Worm (Caenorhabditis elegans) whole organism, young adult: ENCODE measurements around the gene Y22D7AL.6.

Source experiments
- B0261.1 ChIP-seq: sonication (generic microtip); optimal IDR thresholded peaks from 2 replicates; lab custom pipeline; 2016; ENCODE audit warnings: mild to moderate bottlenecking, missing genetic modification characterization, moderate library complexity, missing compliant biosample characterization
- F10E7.11 ChIP-seq: sonication (generic microtip); optimal IDR thresholded peaks from 2 replicates; lab custom pipeline; 2017; ENCODE audit warnings: mild to moderate bottlenecking, missing genetic modification characterization, moderate library complexity, missing compliant biosample characterization
- F23B12.7 ChIP-seq: sonication (generic microtip); optimal IDR thresholded peaks from 2 replicates; lab custom pipeline; 2017; ENCODE audit warnings: missing genetic modification characterization, mild to moderate bottlenecking, missing compliant biosample characterization, antibody characterized with exemption, moderate library complexity; ENCODE audit not compliant: insufficient read depth
- F52B5.7 ChIP-seq: sonication (generic microtip); optimal IDR thresholded peaks from 2 replicates; lab custom pipeline; 2016; ENCODE audit warnings: mild to moderate bottlenecking, missing genetic modification characterization, missing compliant biosample characterization
- K11D2.4 ChIP-seq: fragments of 200-800 bp; sonication (Bioruptor generic); IDR thresholded peaks from 2 replicates; pipeline ENCODE4 v1.3.6; 2022; ENCODE audit warnings: missing genetic modification reagents, missing genetic modification characterization, missing compliant biosample characterization
- Y53G8AR.9 ChIP-seq: fragments of 200-800 bp; sonication (Bioruptor generic); conservative IDR thresholded peaks from 2 replicates; pipeline ENCODE4 v1.3.6; 2022; ENCODE audit warnings: missing genetic modification reagents, missing genetic modification characterization, missing compliant biosample characterization
- akir-1 ChIP-seq: fragments of 200-800 bp; sonication (Bioruptor generic); optimal IDR thresholded peaks from 2 replicates; lab custom pipeline; 2018; ENCODE audit warnings: mild to moderate bottlenecking, missing genetic modification characterization, moderate library complexity, missing compliant biosample characterization
- ama-1 ChIP-seq, 3 experiments: fragments of 150-350 bp in 1 of 3; sonication (generic microtip) in 2 of 3; optimal IDR thresholded peaks; 2 replicates each; lab custom pipeline; 2014 to 2018; ENCODE audit warnings: missing biosample characterization in 2 of 3, missing genetic modification characterization in 2 of 3, missing genetic modification reagents in 2 of 3
- atf-7 ChIP-seq: sonication (generic microtip); optimal IDR thresholded peaks from 2 replicates; lab custom pipeline; 2017; ENCODE audit warnings: mild to moderate bottlenecking, missing genetic modification characterization, missing compliant biosample characterization
- athp-1 ChIP-seq: sonication (generic microtip); optimal IDR thresholded peaks from 2 replicates; lab custom pipeline; 2017; ENCODE audit warnings: mild to moderate bottlenecking, missing genetic modification characterization, missing compliant biosample characterization
- attf-5 ChIP-seq: fragments of 200-800 bp; sonication (Bioruptor generic); optimal IDR thresholded peaks from 2 replicates; lab custom pipeline; 2018; ENCODE audit warnings: mild to moderate bottlenecking, missing genetic modification characterization, missing compliant biosample characterization
- bed-2 ChIP-seq: fragments of 200-800 bp; sonication (Bioruptor generic); IDR thresholded peaks from 2 replicates; pipeline ENCODE4 v1.3.6; 2022; ENCODE audit warnings: missing genetic modification reagents, missing genetic modification characterization, missing compliant biosample characterization
- ccch-3 ChIP-seq: fragments of 200-800 bp; sonication (Bioruptor generic); optimal IDR thresholded peaks from 2 replicates; lab custom pipeline; 2018; ENCODE audit warnings: mild to moderate bottlenecking, missing genetic modification characterization, missing compliant biosample characterization
- cebp-1 ChIP-seq, 2 experiments: fragments of 200-800 bp in 1 of 2; sonication (Bioruptor generic) in 1 of 2; sonication (generic microtip) in 1 of 2; IDR thresholded peaks in 1 of 2; optimal IDR thresholded peaks in 1 of 2; 2 replicates each; pipeline versions ENCODE4 v1.3.6 to Lab custom; 2017 to 2022; ENCODE audit warnings: missing compliant biosample characterization in 2 of 2, missing genetic modification characterization in 2 of 2, mild to moderate bottlenecking in 1 of 2, missing genetic modification reagents in 1 of 2, moderate library complexity in 1 of 2
- ceh-79 ChIP-seq: sonication (generic microtip); optimal IDR thresholded peaks from 2 replicates; lab custom pipeline; 2017; ENCODE audit warnings: mild to moderate bottlenecking, missing genetic modification characterization, missing compliant biosample characterization
- chd-7 ChIP-seq: sonication (generic microtip); optimal IDR thresholded peaks from 2 replicates; lab custom pipeline; 2016; ENCODE audit warnings: mild to moderate bottlenecking, missing genetic modification characterization, moderate library complexity, missing compliant biosample characterization
- egl-18 ChIP-seq: fragments of 200-800 bp; sonication (Bioruptor generic); IDR thresholded peaks from 2 replicates; pipeline ENCODE4 v1.3.6; 2022; ENCODE audit warnings: missing genetic modification reagents, missing genetic modification characterization, missing compliant biosample characterization
- ets-4 ChIP-seq: fragments of 200-800 bp; sonication (Bioruptor generic); optimal IDR thresholded peaks from 2 replicates; lab custom pipeline; 2018; ENCODE audit warnings: mild to moderate bottlenecking, missing genetic modification characterization, missing compliant biosample characterization
- fkh-3 ChIP-seq: sonication (generic microtip); optimal IDR thresholded peaks from 2 replicates; lab custom pipeline; 2016; ENCODE audit warnings: mild to moderate bottlenecking, missing genetic modification characterization, missing compliant biosample characterization
- him-1 ChIP-seq: sonication (generic microtip); optimal IDR thresholded peaks from 2 replicates; lab custom pipeline; 2016; ENCODE audit warnings: missing genotype, missing genetic modification reagents, missing genetic modification characterization, missing compliant biosample characterization
- hlh-26 ChIP-seq: fragments of 200-800 bp; sonication (Bioruptor generic); conservative IDR thresholded peaks from 2 replicates; pipeline ENCODE4 v1.3.6; 2022; ENCODE audit warnings: missing genetic modification reagents, missing genetic modification characterization, missing compliant biosample characterization
- hsf-1 ChIP-seq: fragments of 200-800 bp; sonication (Bioruptor generic); IDR thresholded peaks from 2 replicates; pipeline ENCODE4 v1.3.6; 2022; ENCODE audit warnings: missing genetic modification reagents, missing genetic modification characterization, missing compliant biosample characterization
- lag-1 ChIP-seq: fragments of 200-800 bp; sonication (Bioruptor generic); IDR thresholded peaks from 2 replicates; pipeline ENCODE4 v1.3.6; 2022; ENCODE audit warnings: missing genetic modification reagents, missing genetic modification characterization, missing compliant biosample characterization
- lin-26 ChIP-seq: fragments of 200-800 bp; sonication (Bioruptor generic); IDR thresholded peaks from 2 replicates; pipeline ENCODE4 v1.3.6; 2022; ENCODE audit warnings: missing genetic modification reagents, missing genetic modification characterization, missing compliant biosample characterization
- lin-40 ChIP-seq: sonication (generic microtip); optimal IDR thresholded peaks from 2 replicates; lab custom pipeline; 2016; ENCODE audit warnings: missing genetic modification characterization, mild to moderate bottlenecking, missing compliant biosample characterization, missing genotype, missing genetic modification reagents
- lin-54 ChIP-seq: fragments of 200-800 bp; sonication (Bioruptor generic); optimal IDR thresholded peaks from 2 replicates; lab custom pipeline; 2018; ENCODE audit warnings: mild to moderate bottlenecking, missing genetic modification characterization, missing compliant biosample characterization
- lsy-27 ChIP-seq: sonication (generic microtip); optimal IDR thresholded peaks from 2 replicates; lab custom pipeline; 2017; ENCODE audit warnings: missing genetic modification characterization, mild to moderate bottlenecking, missing compliant biosample characterization, antibody characterized with exemption, missing genotype, borderline replicate concordance; ENCODE audit not compliant: insufficient read depth
- madf-3 ChIP-seq: fragments of 200-800 bp; sonication (Bioruptor generic); IDR thresholded peaks from 2 replicates; pipeline ENCODE4 v1.3.6; 2022; ENCODE audit warnings: missing genetic modification reagents, missing genetic modification characterization, missing compliant biosample characterization
- madf-8 ChIP-seq: fragments of 200-800 bp; sonication (Bioruptor generic); conservative IDR thresholded peaks from 2 replicates; pipeline ENCODE4 v1.3.6; 2022; ENCODE audit warnings: missing genetic modification reagents, missing genetic modification characterization, missing compliant biosample characterization
- mcd-1 ChIP-seq: fragments of 200-800 bp; sonication (Bioruptor generic); IDR thresholded peaks from 2 replicates; pipeline ENCODE4 v1.3.6; 2022; ENCODE audit warnings: missing genetic modification reagents, missing genetic modification characterization, missing compliant biosample characterization
- mel-28 ChIP-seq: sonication (generic microtip); optimal IDR thresholded peaks from 2 replicates; lab custom pipeline; 2016; ENCODE audit warnings: borderline replicate concordance, mild to moderate bottlenecking, missing genetic modification characterization, missing compliant biosample characterization
- nfya-2 ChIP-seq: fragments of 200-800 bp; sonication (Bioruptor generic); IDR thresholded peaks from 2 replicates; pipeline ENCODE4 v1.3.6; 2022; ENCODE audit warnings: missing genetic modification reagents, missing genetic modification characterization, missing compliant biosample characterization
- nhr-120 ChIP-seq: fragments of 200-800 bp; sonication (Bioruptor generic); IDR thresholded peaks from 2 replicates; pipeline ENCODE4 v1.3.6; 2022; ENCODE audit warnings: missing genetic modification characterization, missing compliant biosample characterization
- nhr-179 ChIP-seq: sonication (generic microtip); optimal IDR thresholded peaks from 2 replicates; lab custom pipeline; 2016; ENCODE audit warnings: mild to moderate bottlenecking, missing genetic modification characterization, missing compliant biosample characterization
- rpc-1 ChIP-seq, 2 experiments: fragments of 150-350 bp in 1 of 2; sonication (generic microtip) in 1 of 2; optimal IDR thresholded peaks; 2 replicates each; lab custom pipeline; 2014 to 2018; ENCODE audit warnings: missing biosample characterization in 1 of 2, missing genetic modification characterization in 1 of 2, missing genetic modification reagents in 1 of 2, missing genotype in 1 of 2
- sea-2 ChIP-seq: fragments of 200-800 bp; sonication (Bioruptor generic); IDR thresholded peaks from 2 replicates; pipeline ENCODE4 v1.3.6; 2022; ENCODE audit warnings: missing genetic modification characterization, missing compliant biosample characterization
- snpc-1.3 ChIP-seq: sonication (generic microtip); optimal IDR thresholded peaks from 2 replicates; lab custom pipeline; 2017; ENCODE audit warnings: missing genetic modification characterization, mild to moderate bottlenecking, missing compliant biosample characterization, antibody characterized with exemption, moderate library complexity, missing genotype, missing genetic modification reagents; ENCODE audit not compliant: insufficient read depth
- snpc-3.4 ChIP-seq: sonication (generic microtip); optimal IDR thresholded peaks from 2 replicates; lab custom pipeline; 2017; ENCODE audit warnings: missing genetic modification characterization, mild to moderate bottlenecking, missing compliant biosample characterization, antibody characterized with exemption, moderate library complexity, missing genotype, missing genetic modification reagents
- somi-1 ChIP-seq: fragments of 200-800 bp; sonication (Bioruptor generic); optimal IDR thresholded peaks from 2 replicates; lab custom pipeline; 2018; ENCODE audit warnings: mild to moderate bottlenecking, missing genetic modification characterization, missing compliant biosample characterization
- sptf-2 ChIP-seq: fragments of 200-800 bp; sonication (Bioruptor generic); optimal IDR thresholded peaks from 2 replicates; lab custom pipeline; 2018; ENCODE audit warnings: mild to moderate bottlenecking, missing genetic modification characterization, missing compliant biosample characterization
- tbp1 ChIP-seq: fragments of 200-800 bp; sonication (Bioruptor generic); optimal IDR thresholded peaks from 2 replicates; lab custom pipeline; 2018; ENCODE audit warnings: mild to moderate bottlenecking, missing genetic modification characterization, missing compliant biosample characterization
- unc-62 ChIP-seq: fragments of 150-350 bp; optimal IDR thresholded peaks from 2 replicates; lab custom pipeline; 2014; ENCODE audit warnings: missing biosample characterization, missing genetic modification reagents, missing genetic modification characterization
- xnd-1 ChIP-seq: sonication (generic microtip); optimal IDR thresholded peaks from 2 replicates; lab custom pipeline; 2016; ENCODE audit warnings: missing genotype, missing genetic modification reagents, missing genetic modification characterization, missing compliant biosample characterization
- ztf-22 ChIP-seq: fragments of 200-800 bp; sonication (Bioruptor generic); optimal IDR thresholded peaks from 2 replicates; lab custom pipeline; 2018; ENCODE audit warnings: mild to moderate bottlenecking, missing genetic modification characterization, moderate library complexity, missing compliant biosample characterization
- ztf-25 ChIP-seq: fragments of 200-800 bp; sonication (Bioruptor generic); IDR thresholded peaks from 2 replicates; pipeline ENCODE4 v1.3.6; 2022; ENCODE audit warnings: missing genetic modification reagents, missing genetic modification characterization, missing compliant biosample characterization
- ztf-26 ChIP-seq: sonication (generic microtip); optimal IDR thresholded peaks from 2 replicates; lab custom pipeline; 2017; ENCODE audit warnings: missing genetic modification characterization, missing compliant biosample characterization

Gene Y22D7AL.6

DNA sequence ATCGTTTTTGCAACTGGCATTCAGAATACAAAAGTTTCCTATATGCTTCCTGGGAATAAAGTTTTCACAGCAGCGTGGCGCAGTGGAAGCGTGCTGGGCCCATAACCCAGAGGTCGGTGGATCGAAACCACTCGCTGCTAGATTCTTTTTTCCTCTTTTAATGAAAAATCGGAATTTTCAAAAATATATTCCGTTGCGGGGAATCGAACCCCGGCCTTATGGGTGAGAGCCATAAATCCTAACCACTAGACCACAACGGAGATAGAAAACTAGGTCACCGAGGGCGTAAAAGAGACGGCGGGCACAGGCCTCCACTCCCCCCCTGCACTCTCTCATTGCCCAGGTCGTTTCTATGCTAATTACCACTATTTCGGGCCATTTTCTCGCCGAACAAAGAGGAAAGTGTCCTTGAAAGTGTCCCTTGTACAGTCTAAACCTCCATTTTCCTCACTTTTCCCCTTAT, at the start of gene Y22D7AL.6:
Gene Y22D7AL.6 (plus strand): TSS at position 413 of the 463 bp plus-strand sequence.
- TF ChIP-seq ztf-22 (GFP tag; lab: Kevin White, UChicago): no peak
- no peak for TF ChIP-seq cebp-1 (GFP tag; IDR thresholded peaks at IDR 0.05; lab: Robert Waterston, UW)
- TF ChIP-seq cebp-1 (tag; optimal IDR thresholded peaks at IDR 0.05; lab: Kevin White, UChicago): peak; percentile 60
- TF ChIP-seq B0261.1 (tag; lab: Kevin White, UChicago): peak; percentile 98
- TF ChIP-seq nhr-120: 0 out of 2 replicates have a peak, but pooled peaks have one; percentile 48
- TF ChIP-seq Y53G8AR.9 (GFP tag; lab: Robert Waterston, UW): no peak
- TF ChIP-seq F23B12.7 (tag; lab: Kevin White, UChicago): peak; percentile 10
- TF ChIP-seq ceh-79 (tag; lab: Kevin White, UChicago): peak; percentile 14
- peak; percentile 35 for TF ChIP-seq lsy-27
- TF ChIP-seq akir-1: no peak
- peak; percentile 62 for TF ChIP-seq atf-7 (tag; lab: Kevin White, UChicago)
- TF ChIP-seq sptf-2: peak; percentile 45
- peak; percentile 36; the same call in 1 of the 2 replicates for TF ChIP-seq hsf-1 (GFP tag; lab: Robert Waterston, UW)
- TF ChIP-seq mel-28 (tag; lab: Kevin White, UChicago): no peak
- peak; percentile 35 for TF ChIP-seq attf-5 (GFP tag; lab: Kevin White, UChicago)
- TF ChIP-seq snpc-3.4 (tag; lab: Kevin White, UChicago): peak; percentile 61
- TF ChIP-seq lag-1: no peak
- no peak for TF ChIP-seq sea-2 (GFP tag; lab: Robert Waterston, UW)
- TF ChIP-seq ztf-26 (tag; lab: Kevin White, UChicago): peak; percentile 43
- peak; percentile 76 for TF ChIP-seq chd-7 (tag; lab: Kevin White, UChicago)
- TF ChIP-seq lin-54 (GFP tag; lab: Kevin White, UChicago): peak; percentile 71
- TF ChIP-seq tbp1 (GFP tag; lab: Kevin White, UChicago): peak; percentile 98
- no peak for TF ChIP-seq ccch-3 (GFP tag; lab: Kevin White, UChicago)
- TF ChIP-seq mcd-1 (GFP tag; lab: Robert Waterston, UW): peak; percentile 77
- peak; percentile 82 for TF ChIP-seq ztf-25 (GFP tag; lab: Robert Waterston, UW)
- TF ChIP-seq K11D2.4 (GFP tag; lab: Robert Waterston, UW): peak; percentile 57; the same call in 1 of the 2 replicates
- TF ChIP-seq bed-2: peak; percentile 73
- peak; percentile 77 for TF ChIP-seq fkh-3 (tag; lab: Kevin White, UChicago)
- TF ChIP-seq ets-4 (GFP tag; lab: Kevin White, UChicago): peak; percentile 9
- peak; percentile 92 for TF ChIP-seq rpc-1 (optimal IDR thresholded peaks at IDR 0.05; lab: Kevin White, UChicago)
- peak; percentile 76 for TF ChIP-seq rpc-1 (tag; optimal IDR thresholded peaks at IDR 0.05; lab: Kevin White, UChicago)
- peak; percentile 63 for TF ChIP-seq lin-40 (tag; lab: Kevin White, UChicago)
- no peak for TF ChIP-seq hlh-26 (GFP tag; lab: Robert Waterston, UW)
- TF ChIP-seq F52B5.7 (tag; lab: Kevin White, UChicago): peak; percentile 80
- no peak for TF ChIP-seq madf-8 (GFP tag; lab: Robert Waterston, UW)
- peak; percentile 15 for TF ChIP-seq him-1 (tag; lab: Kevin White, UChicago)
- TF ChIP-seq madf-3: 0 out of 2 replicates have a peak, but pooled peaks have one; percentile 67
- TF ChIP-seq F10E7.11 (tag; lab: Kevin White, UChicago): no peak
- peak; percentile 49 for TF ChIP-seq snpc-1.3 (tag; lab: Kevin White, UChicago)
- TF ChIP-seq nhr-179: peak; percentile 45
- no peak for TF ChIP-seq xnd-1 (tag; lab: Kevin White, UChicago)
- TF ChIP-seq ama-1 (optimal IDR thresholded peaks at IDR 0.05; lab: Kevin White, UChicago): no peak
- peak in 1 of 2 experiments; percentile 75 for TF ChIP-seq ama-1 (GFP tag; optimal IDR thresholded peaks at IDR 0.05; lab: Kevin White, UChicago)
- TF ChIP-seq unc-62 (GFP tag; lab: Kevin White, UChicago): no peak
- peak; percentile 87 for TF ChIP-seq lin-26 (GFP tag; lab: Robert Waterston, UW)
- peak; percentile 71 for TF ChIP-seq athp-1 (tag; lab: Kevin White, UChicago)
- TF ChIP-seq egl-18 (GFP tag; lab: Robert Waterston, UW): no peak; the same call in 1 of the 2 replicates
- peak; percentile 56 for TF ChIP-seq somi-1 (GFP tag; lab: Kevin White, UChicago)
- 0 out of 2 replicates have a peak, but pooled peaks have one; percentile 5 for TF ChIP-seq nfya-2 (GFP tag; lab: Robert Waterston, UW)
